Fruit fly (Drosophila melanogaster): Measurements from ENCODE around the gene CG32263.

Gene CG32263

dm6 chr3L:3765782-3766520 lies 45.0 kb downstream of the CG32263 start (continued):
- peak; percentile 35 for TF ChIP-seq gro (GFP tag; optimal IDR thresholded peaks at IDR 0.05)
- peak; percentile 75 for TF ChIP-seq stc (GFP tag; IDR thresholded peaks at IDR 0.05)
- TF ChIP-seq cwo (GFP tag; optimal IDR thresholded peaks at IDR 0.05), result peak; percentile 95
- no peak for TF ChIP-seq Doc3 (GFP tag; IDR thresholded peaks at IDR 0.05; ENCODE audit: partially characterized antibody)
- peak; percentile 40 for TF ChIP-seq CG10267 (tag; optimal IDR thresholded peaks at IDR 0.05)
- TF ChIP-seq Xbp1 (GFP tag; optimal IDR thresholded peaks at IDR 0.05), result peak; percentile 72
- no peak for TF ChIP-seq CG1603 (tag; optimal IDR thresholded peaks at IDR 0.05)
- TF ChIP-seq prd (optimal IDR thresholded peaks at IDR 0.05), result no peak
- TF ChIP-seq prd (GFP tag; IDR thresholded peaks at IDR 0.05), result peak; percentile 76
- TF ChIP-seq gcm2 (GFP tag; optimal IDR thresholded peaks at IDR 0.05), result peak; percentile 45
- no peak for TF ChIP-seq HLH54F (GFP tag; optimal IDR thresholded peaks at IDR 0.05)
- peak; percentile 93; the same call in 3 of the 4 replicates for TF ChIP-seq chinmo (GFP tag; IDR thresholded peaks at IDR 0.05; ENCODE audit: partially characterized antibody)
- TF ChIP-seq sob (GFP tag; IDR thresholded peaks at IDR 0.05), result peak; percentile 73
- no peak for TF ChIP-seq HmgD (GFP tag; optimal IDR thresholded peaks at IDR 0.05)
- peak; percentile 81 for TF ChIP-seq Meics (GFP tag; optimal IDR thresholded peaks at IDR 0.05)
- TF ChIP-seq sens (GFP tag), result peak; percentile 80
- TF ChIP-seq bcd (GFP tag; optimal IDR thresholded peaks at IDR 0.05), result peak; percentile 59
- peak; percentile 56 for TF ChIP-seq zfh1 (GFP tag; IDR thresholded peaks at IDR 0.05)
- no peak for TF ChIP-seq insv (GFP tag; optimal IDR thresholded peaks at IDR 0.05)
- peak; percentile 32; the same call in 1 of the 3 replicates for TF ChIP-seq CG11456 (GFP tag; IDR thresholded peaks at IDR 0.05)
- peak; percentile 32 for TF ChIP-seq Drgx (GFP tag; IDR thresholded peaks at IDR 0.05)
- no peak for TF ChIP-seq dati (GFP tag; IDR thresholded peaks at IDR 0.05)
- peak; percentile 56; the same call in 1 of the 2 replicates for TF ChIP-seq Oaz (GFP tag; IDR thresholded peaks at IDR 0.05)
- TF ChIP-seq cg (GFP tag; optimal IDR thresholded peaks at IDR 0.05), result no peak
- TF ChIP-seq CG12769 (tag; optimal IDR thresholded peaks at IDR 0.05), result peak; percentile 32
- TF ChIP-seq maf-S (GFP tag; optimal IDR thresholded peaks at IDR 0.05), result peak; percentile 15
- no peak for TF ChIP-seq CG2202 (tag; optimal IDR thresholded peaks at IDR 0.05)
- no peak for TF ChIP-seq Opbp (GFP tag; IDR thresholded peaks at IDR 0.05; ENCODE audit: partially characterized antibody)
- peak; percentile 81 for TF ChIP-seq Ptx1 (GFP tag; IDR thresholded peaks at IDR 0.05)
- peak; percentile 57 for TF ChIP-seq CG8281 (tag; optimal IDR thresholded peaks at IDR 0.05)
- TF ChIP-seq CG5953 (GFP tag; IDR thresholded peaks at IDR 0.05), result no peak
- no peak for TF ChIP-seq Sry-β (GFP tag; optimal IDR thresholded peaks at IDR 0.05)
- TF ChIP-seq tap (tag; optimal IDR thresholded peaks at IDR 0.05), result peak; percentile 61
- no peak for TF ChIP-seq NC2α (GFP tag; optimal IDR thresholded peaks at IDR 0.05)
- no peak for TF ChIP-seq knrl (GFP tag; IDR thresholded peaks at IDR 0.05; ENCODE audit: partially characterized antibody)
- TF ChIP-seq pho (GFP tag; optimal IDR thresholded peaks at IDR 0.05), result peak; percentile 17
- peak; percentile 88 for TF ChIP-seq CG10321 (GFP tag; IDR thresholded peaks at IDR 0.05)
- TF ChIP-seq cato (GFP tag; optimal IDR thresholded peaks at IDR 0.05; ENCODE audit: borderline replicate concordance), result no peak
- peak; percentile 56 for TF ChIP-seq sd (tag; optimal IDR thresholded peaks at IDR 0.05)
- no peak for TF ChIP-seq Kr (GFP tag; optimal IDR thresholded peaks at IDR 0.05)
- TF ChIP-seq CG1792 (GFP tag; optimal IDR thresholded peaks at IDR 0.05), result no peak
- TF ChIP-seq dmrt99B (tag; optimal IDR thresholded peaks at IDR 0.05), result peak; percentile 89
- TF ChIP-seq Sin3A (optimal IDR thresholded peaks at IDR 0.05), result no peak
- TF ChIP-seq CG6654 (GFP tag; optimal IDR thresholded peaks at IDR 0.05), result peak; percentile 30
- TF ChIP-seq CG9609 (GFP tag; optimal IDR thresholded peaks at IDR 0.05), result no peak
- peak; percentile 84 for TF ChIP-seq CG17359 (tag; optimal IDR thresholded peaks at IDR 0.05)
- TF ChIP-seq chif (GFP tag; optimal IDR thresholded peaks at IDR 0.05), result peak; percentile 9 to 29
- TF ChIP-seq CG13296 (GFP tag; optimal IDR thresholded peaks at IDR 0.05), result peak; percentile 77
- no peak for TF ChIP-seq Deaf1 (tag; optimal IDR thresholded peaks at IDR 0.05)
- no peak for TF ChIP-seq CG33557 (GFP tag; optimal IDR thresholded peaks at IDR 0.05)

All from whole organism, embryonic.